Fruit fly (Drosophila melanogaster): ENCODE data around the gene CG46280.

The CG46280 gene

DNA sequence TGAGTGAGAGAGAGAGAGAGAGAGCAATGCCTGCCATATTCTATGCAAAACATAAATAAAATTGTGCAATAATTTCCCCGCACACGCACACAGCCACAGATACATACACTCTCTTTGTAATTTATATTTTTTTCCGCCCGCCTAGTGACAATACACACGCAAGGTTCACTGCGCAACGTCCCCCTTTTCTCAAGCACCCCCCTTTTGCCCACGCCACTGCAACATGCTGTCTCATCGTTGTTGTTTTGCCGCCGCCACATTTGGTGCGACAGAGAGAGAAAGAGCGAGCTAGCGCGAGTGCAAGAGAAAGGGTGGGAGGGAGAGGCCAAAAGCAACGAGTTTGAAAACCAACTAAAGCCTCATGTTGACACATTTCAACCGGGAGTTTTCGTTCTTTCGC lies 18.1 kb downstream of the CG46280 start (continued):
- TF ChIP-seq CG6765 (GFP tag; optimal IDR thresholded peaks at IDR 0.05) (peak; percentile 46), ken (GFP tag; IDR thresholded peaks at IDR 0.05) (peak; percentile 80), CG17359 (tag; optimal IDR thresholded peaks at IDR 0.05) (peak; percentile 65), CG14965 (GFP tag; optimal IDR thresholded peaks at IDR 0.05; ENCODE audit: borderline replicate concordance) (no peak), GATAe (GFP tag; conservative IDR thresholded peaks at IDR 0.05) (no peak), CG17912 (GFP tag; optimal IDR thresholded peaks at IDR 0.05) (no peak), D19A (tag; optimal IDR thresholded peaks at IDR 0.05) (peak; percentile 53), CG3065 (GFP tag; optimal IDR thresholded peaks at IDR 0.05) (no peak), CG4404 (GFP tag; IDR thresholded peaks at IDR 0.05) (no peak), Tbp (GFP tag; optimal IDR thresholded peaks at IDR 0.05) (no peak), tup (GFP tag; optimal IDR thresholded peaks at IDR 0.05) (peak; percentile 22), trh (GFP tag; optimal IDR thresholded peaks at IDR 0.05) (peak; percentile 23), tin (GFP tag; optimal IDR thresholded peaks at IDR 0.05) (peak; percentile 63), CG15696 (tag; optimal IDR thresholded peaks at IDR 0.05) (peak; percentile 14), knrl (GFP tag; IDR thresholded peaks at IDR 0.05; ENCODE audit: partially characterized antibody) (peak; percentile 16; the same call in 1 of the 3 replicates), gcm2 (GFP tag; optimal IDR thresholded peaks at IDR 0.05) (peak; percentile 16), fu2 (GFP tag; optimal IDR thresholded peaks at IDR 0.05) (peak; percentile 53), pzg (GFP tag; optimal IDR thresholded peaks at IDR 0.05) (peak; percentile 18), jumu (GFP tag; optimal IDR thresholded peaks at IDR 0.05) (peak; percentile 33), cwo (GFP tag; optimal IDR thresholded peaks at IDR 0.05) (peak; percentile 73), NC2β (GFP tag; optimal IDR thresholded peaks at IDR 0.05) (no peak), Jarid2 (GFP tag; optimal IDR thresholded peaks at IDR 0.05) (peak; percentile 24), CG9727 (GFP tag; optimal IDR thresholded peaks at IDR 0.05) (peak; percentile 44), gt (GFP tag; IDR thresholded peaks at IDR 0.05) (no peak), tna (GFP tag; IDR thresholded peaks at IDR 0.05; ENCODE audit: partially characterized antibody) (no peak), Hand (GFP tag; optimal IDR thresholded peaks at IDR 0.05) (peak; percentile 50), CG18599 (GFP tag; optimal IDR thresholded peaks at IDR 0.05) (peak; percentile 73), CG30403 (GFP tag; optimal IDR thresholded peaks at IDR 0.05) (peak; percentile 75), grau (tag; optimal IDR thresholded peaks at IDR 0.05) (peak; percentile 52), fd64A (GFP tag; optimal IDR thresholded peaks at IDR 0.05) (peak; percentile 0), CG43689 (GFP tag; IDR thresholded peaks at IDR 0.05) (peak; percentile 50; the same call in 1 of the 2 replicates), Fer1 (GFP tag; optimal IDR thresholded peaks at IDR 0.05) (peak; percentile 50), Bteb2 (GFP tag; optimal IDR thresholded peaks at IDR 0.05) (no peak), CG4282 (GFP tag; optimal IDR thresholded peaks at IDR 0.05) (peak; percentile 51), pfk (GFP tag; optimal IDR thresholded peaks at IDR 0.05) (peak; percentile 1), Spps (tag; optimal IDR thresholded peaks at IDR 0.05) (no peak), al (GFP tag; IDR thresholded peaks at IDR 0.05) (0 out of 2 replicates have a peak, but pooled peaks have one; percentile 15), CG14050 (GFP tag; IDR thresholded peaks at IDR 0.05) (peak; percentile 55), CG34224 (GFP tag; IDR thresholded peaks at IDR 0.05; ENCODE audit: partially characterized antibody) (no peak), NC2α (GFP tag; optimal IDR thresholded peaks at IDR 0.05) (no peak), NfI (GFP tag; optimal IDR thresholded peaks at IDR 0.05) (peak; percentile 58), MTF-1 (GFP tag; optimal IDR thresholded peaks at IDR 0.05; ENCODE audit: borderline replicate concordance) (peak; percentile 39), br (optimal IDR thresholded peaks at IDR 0.05) (no peak), CG3163 (GFP tag; optimal IDR thresholded peaks at IDR 0.05) (peak; percentile 61), CG15073 (GFP tag; optimal IDR thresholded peaks at IDR 0.05) (no peak), E2f1 (GFP tag; IDR thresholded peaks at IDR 0.05) (peak; percentile 58), Med (GFP tag) (peak; percentile 96), HLH4C (GFP tag; IDR thresholded peaks at IDR 0.05; ENCODE audit: partially characterized antibody) (no peak), Trl (optimal IDR thresholded peaks at IDR 0.05) (peak; percentile 51 to 75), Trl (GFP tag; optimal IDR thresholded peaks at IDR 0.05) (peak; percentile 16), CG5245 (GFP tag; optimal IDR thresholded peaks at IDR 0.05) (peak; percentile 29)

All from whole organism, embryonic.